Worm (Caenorhabditis elegans) whole organism, L3 larva: Measurements from ENCODE around the gene cest-9.2.
A peak's percentile ranks its signal among the peaks of the same experiment; 100 is the strongest.

Experiments
- R02D3.7 ChIP-seq: fragments of 150-350 bp; optimal IDR thresholded peaks from 2 replicates; lab custom pipeline; 2014; ENCODE audit warnings: missing biosample characterization, missing genetic modification characterization
- aly-2 ChIP-seq: fragments of 150-350 bp; optimal IDR thresholded peaks from 2 replicates; lab custom pipeline; 2014; ENCODE audit warnings: missing biosample characterization, missing genetic modification characterization
- ama-1 ChIP-seq: fragments of 150-350 bp; optimal IDR thresholded peaks from 2 replicates; lab custom pipeline; 2018
- ceh-16 ChIP-seq: sonication (generic microtip); optimal IDR thresholded peaks from 2 replicates; lab custom pipeline; 2017; ENCODE audit warnings: missing biosample characterization, missing genetic modification characterization
- ceh-28 ChIP-seq: fragments of 150-350 bp; optimal IDR thresholded peaks from 2 replicates; lab custom pipeline; 2014; ENCODE audit warnings: missing biosample characterization, missing genetic modification reagents, missing genetic modification characterization
- ceh-9 ChIP-seq: sonication (generic microtip); optimal IDR thresholded peaks from 2 replicates; lab custom pipeline; 2018; ENCODE audit warnings: missing biosample characterization, missing genetic modification characterization
- daf-12 ChIP-seq: fragments of 150-350 bp; optimal IDR thresholded peaks from 2 replicates; lab custom pipeline; 2014; ENCODE audit warnings: missing biosample characterization, missing genetic modification reagents, missing genetic modification characterization
- egl-27 ChIP-seq: sonication (generic microtip); optimal IDR thresholded peaks from 4 replicates; lab custom pipeline; 2017; ENCODE audit warnings: missing biosample characterization, missing genetic modification reagents, missing genetic modification characterization
- egl-5 ChIP-seq: fragments of 150-350 bp; optimal IDR thresholded peaks from 2 replicates; lab custom pipeline; 2017; ENCODE audit warnings: missing biosample characterization, missing genetic modification reagents, missing genetic modification characterization, inconsistent platforms
- elt-1 ChIP-seq: fragments of 150-350 bp; optimal IDR thresholded peaks from 2 replicates; lab custom pipeline; 2014; ENCODE audit warnings: missing biosample characterization, missing genetic modification characterization
- elt-2 ChIP-seq: sonication (generic microtip); optimal IDR thresholded peaks from 2 replicates; lab custom pipeline; 2016; ENCODE audit warnings: missing genetic modification reagents, mild to moderate bottlenecking, missing genetic modification characterization, missing compliant biosample characterization
- elt-3 ChIP-seq, 3 experiments: fragments of 150-350 bp in 1 of 3; sonication (generic microtip) in 2 of 3; optimal IDR thresholded peaks; 2 replicates in 2 of 3; 4 replicates in 1 of 3; lab custom pipeline; 2014 to 2017; ENCODE audit warnings: missing biosample characterization in 3 of 3, missing genetic modification characterization in 3 of 3
- eor-1 ChIP-seq, 2 experiments: fragments of 150-350 bp; optimal IDR thresholded peaks; 2 replicates each; lab custom pipeline; 2014 to 2018; ENCODE audit warnings: missing biosample characterization in 2 of 2, missing genetic modification characterization in 2 of 2
- fkh-10 ChIP-seq: sonication (generic microtip); optimal IDR thresholded peaks from 2 replicates; lab custom pipeline; 2017; ENCODE audit warnings: missing biosample characterization, missing genetic modification reagents, missing genetic modification characterization
- fkh-2 ChIP-seq: fragments of 150-350 bp; optimal IDR thresholded peaks from 2 replicates; lab custom pipeline; 2014; ENCODE audit warnings: missing biosample characterization, missing genetic modification reagents, missing genetic modification characterization
- jun-1 ChIP-seq: fragments of 150-350 bp; optimal IDR thresholded peaks from 2 replicates; lab custom pipeline; 2014; ENCODE audit warnings: missing biosample characterization, missing genetic modification reagents, missing genetic modification characterization
- lin-15B ChIP-seq: fragments of 150-350 bp; optimal IDR thresholded peaks from 2 replicates; lab custom pipeline; 2014; ENCODE audit warnings: missing biosample characterization, missing genetic modification characterization
- lin-39 ChIP-seq: fragments of 150-350 bp; optimal IDR thresholded peaks from 2 replicates; lab custom pipeline; 2018; ENCODE audit warnings: missing biosample characterization, missing genetic modification reagents, missing genetic modification characterization
- lsy-12 ChIP-seq: sonication (generic microtip); optimal IDR thresholded peaks from 2 replicates; lab custom pipeline; 2016; ENCODE audit warnings: mild to moderate bottlenecking, missing genetic modification characterization, missing compliant biosample characterization
- mdl-1 ChIP-seq: fragments of 150-350 bp; optimal IDR thresholded peaks from 2 replicates; lab custom pipeline; 2014; ENCODE audit warnings: missing biosample characterization, missing genetic modification characterization
- mml-1 ChIP-seq: fragments of 150-350 bp; sonication (generic microtip); optimal IDR thresholded peaks from 3 replicates; lab custom pipeline; 2014; ENCODE audit warnings: missing biosample characterization, missing genetic modification characterization
- nfya-1 ChIP-seq: sonication (generic microtip); optimal IDR thresholded peaks from 2 replicates; lab custom pipeline; 2017; ENCODE audit warnings: missing genetic modification characterization, mild to moderate bottlenecking, missing compliant biosample characterization, antibody characterized with exemption, moderate library complexity; ENCODE audit not compliant: insufficient read depth
- nhr-11 ChIP-seq: fragments of 150-350 bp; optimal IDR thresholded peaks from 2 replicates; lab custom pipeline; 2014; ENCODE audit warnings: missing biosample characterization, missing genetic modification characterization
- nhr-12 ChIP-seq: fragments of 150-350 bp; optimal IDR thresholded peaks from 2 replicates; lab custom pipeline; 2014; ENCODE audit warnings: missing biosample characterization, missing genetic modification characterization
- nhr-23 ChIP-seq: fragments of 150-350 bp; optimal IDR thresholded peaks from 2 replicates; lab custom pipeline; 2014; ENCODE audit warnings: missing biosample characterization, missing genetic modification reagents, missing genetic modification characterization
- nhr-237 ChIP-seq: fragments of 150-350 bp; optimal IDR thresholded peaks from 2 replicates; lab custom pipeline; 2014; ENCODE audit warnings: missing biosample characterization, missing genetic modification characterization
- nhr-25 ChIP-seq: sonication (generic microtip); optimal IDR thresholded peaks from 2 replicates; lab custom pipeline; 2017; ENCODE audit warnings: missing biosample characterization, missing genetic modification characterization
- nhr-28 ChIP-seq: fragments of 150-350 bp; optimal IDR thresholded peaks from 2 replicates; lab custom pipeline; 2014; ENCODE audit warnings: missing biosample characterization, missing genetic modification characterization
- nhr-43 ChIP-seq: sonication (generic microtip); optimal IDR thresholded peaks from 2 replicates; lab custom pipeline; 2016; ENCODE audit warnings: mild to moderate bottlenecking, missing genetic modification characterization, missing compliant biosample characterization; ENCODE audit not compliant: poor library complexity, severe bottlenecking
- nhr-67 ChIP-seq: fragments of 150-350 bp; optimal IDR thresholded peaks from 2 replicates; lab custom pipeline; 2014; ENCODE audit warnings: missing biosample characterization, missing genetic modification characterization
- nhr-76 ChIP-seq: fragments of 150-350 bp; sonication (generic microtip); optimal IDR thresholded peaks from 5 replicates; lab custom pipeline; 2014; ENCODE audit warnings: missing biosample characterization, missing genetic modification characterization
- pha-4 ChIP-seq: fragments of 150-350 bp; optimal IDR thresholded peaks from 2 replicates; lab custom pipeline; 2014; ENCODE audit warnings: missing biosample characterization, missing genetic modification reagents, missing genetic modification characterization
- pqm-1 ChIP-seq: fragments of 150-350 bp; optimal IDR thresholded peaks from 2 replicates; lab custom pipeline; 2017; ENCODE audit warnings: missing biosample characterization, missing genetic modification characterization, inconsistent platforms
- skn-1 ChIP-seq: fragments of 150-350 bp; optimal IDR thresholded peaks from 2 replicates; lab custom pipeline; 2014; ENCODE audit warnings: missing biosample characterization, missing genetic modification characterization
- tbx-2 ChIP-seq: sonication (generic microtip); optimal IDR thresholded peaks from 2 replicates; lab custom pipeline; 2016; ENCODE audit warnings: mild to moderate bottlenecking, missing genetic modification characterization, missing compliant biosample characterization
- unc-39 ChIP-seq: sonication (generic microtip); optimal IDR thresholded peaks from 4 replicates; lab custom pipeline; 2017; ENCODE audit warnings: missing biosample characterization, missing genetic modification characterization
- unc-62 ChIP-seq: fragments of 150-350 bp; sonication (generic microtip); optimal IDR thresholded peaks from 4 replicates; lab custom pipeline; 2014; ENCODE audit warnings: missing biosample characterization, missing genetic modification reagents, missing genetic modification characterization
- zag-1 ChIP-seq: fragments of 150-350 bp; optimal IDR thresholded peaks from 2 replicates; lab custom pipeline; 2014; ENCODE audit warnings: missing biosample characterization, missing genetic modification characterization
- ztf-11 ChIP-seq: fragments of 150-350 bp; optimal IDR thresholded peaks from 2 replicates; lab custom pipeline; 2014; ENCODE audit warnings: missing biosample characterization, missing genetic modification characterization

Gene cest-9.2

DNA sequence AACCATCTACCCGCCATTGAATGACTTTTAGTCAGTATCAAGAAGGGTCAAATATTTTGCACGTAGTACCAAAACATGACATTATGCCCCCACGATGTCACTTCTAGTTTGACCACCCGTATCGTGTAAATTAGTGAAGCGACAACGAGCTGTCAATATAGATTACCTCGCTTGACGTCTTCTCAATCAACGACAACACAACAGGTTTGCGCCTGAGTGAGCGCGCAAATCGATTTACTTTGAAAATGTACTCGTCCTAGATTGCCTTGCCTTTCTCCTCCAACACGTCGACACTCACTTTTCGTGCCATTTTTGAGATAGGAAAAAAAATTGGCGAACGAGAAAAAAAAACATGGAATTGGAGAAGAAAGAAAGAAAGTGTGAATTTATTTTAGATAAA lies 41.2 kb upstream of the cest-9.2 start:
- TF ChIP-seq jun-1 (tag; lab: Kevin White, UChicago), result no peak
- no peak for TF ChIP-seq nhr-237 (tag; lab: Kevin White, UChicago)
- TF ChIP-seq nhr-23, result peak; percentile 45
- no peak for TF ChIP-seq fkh-10 (GFP tag; lab: Kevin White, UChicago)
- no peak for TF ChIP-seq egl-27 (tag; lab: Kevin White, UChicago)
- TF ChIP-seq mdl-1 (tag; lab: Kevin White, UChicago), result no peak
- TF ChIP-seq ceh-28, result peak; percentile 54
- no peak for TF ChIP-seq pha-4 (tag; lab: Kevin White, UChicago)
- no peak for TF ChIP-seq nhr-11
- TF ChIP-seq elt-3 (tag; optimal IDR thresholded peaks at IDR 0.05; lab: Kevin White, UChicago), result no peak
- no peak for TF ChIP-seq daf-12 (tag; lab: Kevin White, UChicago)
- TF ChIP-seq skn-1 (tag; lab: Kevin White, UChicago), result no peak
- TF ChIP-seq mml-1 (tag; lab: Kevin White, UChicago), result no peak
- TF ChIP-seq nhr-12 (tag; lab: Kevin White, UChicago), result no peak
- TF ChIP-seq fkh-2 (tag; lab: Kevin White, UChicago), result no peak
- TF ChIP-seq lsy-12, result no peak
- TF ChIP-seq tbx-2 (tag; lab: Kevin White, UChicago), result no peak
- no peak for TF ChIP-seq ama-1
- peak; percentile 33 for TF ChIP-seq nfya-1 (tag; lab: Kevin White, UChicago)
- no peak for TF ChIP-seq ceh-16 (tag; lab: Kevin White, UChicago)
- peak; percentile 73 for TF ChIP-seq nhr-43
- TF ChIP-seq nhr-25 (tag; lab: Kevin White, UChicago), result peak; percentile 82
- TF ChIP-seq ceh-9 (tag; lab: Kevin White, UChicago), result no peak
- TF ChIP-seq aly-2 (tag; lab: Kevin White, UChicago), result no peak
- TF ChIP-seq R02D3.7 (tag; lab: Kevin White, UChicago), result no peak
- TF ChIP-seq egl-5 (tag; lab: Kevin White, UChicago), result no peak
- TF ChIP-seq unc-62, result peak; percentile 83
- no peak for TF ChIP-seq nhr-76 (tag; lab: Kevin White, UChicago)
- TF ChIP-seq zag-1 (tag; lab: Kevin White, UChicago), result no peak
- no peak for TF ChIP-seq nhr-28 (tag; lab: Kevin White, UChicago)
- no peak for TF ChIP-seq pqm-1
- no peak for TF ChIP-seq elt-1 (tag; lab: Kevin White, UChicago)
- TF ChIP-seq lin-15B (tag; lab: Kevin White, UChicago), result no peak
- no peak for TF ChIP-seq lin-39 (tag; lab: Kevin White, UChicago)
- no peak for TF ChIP-seq eor-1 (tag; optimal IDR thresholded peaks at IDR 0.05; lab: Kevin White, UChicago)
- no peak for TF ChIP-seq nhr-67 (tag; lab: Kevin White, UChicago)

DNA sequence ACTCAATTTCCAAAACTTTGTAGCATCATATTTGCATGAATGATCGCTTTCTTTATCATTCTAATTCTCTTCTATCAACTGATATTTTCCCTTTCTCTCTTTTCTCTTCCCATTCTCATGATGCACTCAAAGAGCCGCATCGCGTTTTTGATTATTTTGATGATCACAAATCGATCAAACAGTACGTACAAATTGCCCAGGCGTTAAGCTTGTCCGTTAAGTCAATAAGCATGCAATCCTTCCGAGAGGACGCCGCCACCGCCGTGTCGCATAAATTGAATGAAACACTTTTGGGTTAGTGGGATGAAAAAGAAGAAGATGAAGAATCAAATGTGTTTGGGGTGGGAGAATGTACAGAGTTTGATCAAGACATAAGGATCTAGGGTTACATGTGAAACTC lies 40.3 kb upstream of the cest-9.2 start:
- TF ChIP-seq ama-1 (no peak), lin-15B (tag; lab: Kevin White, UChicago) (no peak), egl-5 (tag; lab: Kevin White, UChicago) (no peak), pha-4 (tag; lab: Kevin White, UChicago) (peak; percentile 39), elt-1 (tag; lab: Kevin White, UChicago) (no peak), pqm-1 (peak; percentile 28), lsy-12 (no peak), elt-2 (tag; lab: Kevin White, UChicago) (peak; percentile 30), nhr-237 (tag; lab: Kevin White, UChicago) (no peak), nhr-11 (no peak), fkh-10 (GFP tag; lab: Kevin White, UChicago) (no peak)

DNA sequence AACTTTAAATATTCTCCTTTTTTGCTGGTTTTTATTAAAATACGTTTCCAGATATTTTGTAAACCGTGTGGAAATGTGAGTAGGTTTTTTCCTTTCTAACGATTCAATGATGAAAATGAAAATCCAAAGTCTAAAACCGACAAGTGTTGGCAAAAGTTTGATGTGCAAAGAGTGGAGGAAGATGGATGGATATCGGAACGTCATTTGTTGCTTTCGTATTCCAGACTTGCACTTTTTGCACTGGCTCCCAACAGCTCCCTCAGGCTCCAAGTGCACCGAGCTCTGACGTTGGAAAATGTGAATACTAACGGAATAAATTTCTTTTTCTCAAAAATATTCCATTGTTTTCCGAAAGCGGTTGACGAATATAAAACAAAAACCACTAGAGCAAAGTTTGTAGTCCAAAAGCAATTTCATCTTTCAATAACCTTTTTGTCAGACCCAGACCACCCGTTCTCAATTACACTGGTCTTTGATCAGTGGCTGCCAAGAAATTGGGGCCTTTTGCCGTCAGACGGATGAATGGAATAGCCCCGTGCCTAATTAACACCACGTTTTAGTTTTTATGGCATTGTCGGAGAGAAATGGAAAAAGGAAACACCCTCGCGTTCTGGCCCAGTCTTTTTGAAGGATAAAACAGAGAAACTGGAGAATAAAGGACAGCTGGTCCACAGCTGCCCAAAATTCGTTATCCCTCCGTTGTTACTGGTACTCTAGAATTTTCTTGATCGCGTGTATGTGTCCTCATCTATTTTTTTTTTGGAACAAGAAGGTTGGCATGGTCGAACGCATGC lies 39.0 kb upstream of the cest-9.2 start:
- TF ChIP-seq ztf-11 (tag; lab: Kevin White, UChicago), result no peak
- TF ChIP-seq unc-62, result peak; percentile 48
- TF ChIP-seq unc-39, result no peak
- TF ChIP-seq lin-39 (tag; lab: Kevin White, UChicago), result peak; percentile 43
- peak; percentile 58 for TF ChIP-seq egl-5 (tag; lab: Kevin White, UChicago)
